Fruit fly (Drosophila melanogaster) Kc167 (cell line): Measurements from ENCODE around the gene Polr1F.

Experiments
- Sin3A ChIP-seq: fragments of >200 bp; optimal IDR thresholded peaks from 2 replicates; lab custom pipeline; 2018; ENCODE audit warnings: missing external identifiers
- insv ChIP-seq: fragments of >200 bp; optimal IDR thresholded peaks from 3 replicates; lab custom pipeline; 2018; ENCODE audit warnings: missing external identifiers
- psq ChIP-seq: fragments of >200 bp; optimal IDR thresholded peaks from 2 replicates; lab custom pipeline; 2017; ENCODE audit warnings: missing external identifiers

dm6 chr2L:6942714-6943113 lies 35.1 kb upstream of the Polr1F start, which contains the start of gene CG18304:
- TF ChIP-seq insv (lab: Kevin White, UChicago), result no peak
- no peak for TF ChIP-seq psq (lab: Kevin White, UChicago)
- no peak for TF ChIP-seq Sin3A (lab: Kevin White, UChicago)
